Fruit fly (Drosophila melanogaster) whole organism, wandering third instar larva: ENCODE measurements around the gene CG11550.

ENCODE experiments used
- HLH106 ChIP-seq: fragments of 200-800 bp; optimal IDR thresholded peaks from 3 replicates; lab custom pipeline; 2019; ENCODE audit warnings: missing biosample characterization, mild to moderate bottlenecking, missing genetic modification characterization, moderate library complexity
- Hr83 ChIP-seq: fragments of 200-300 bp; sonication (Bioruptor generic); optimal IDR thresholded peaks from 2 replicates; lab custom pipeline; 2016; ENCODE audit warnings: missing biosample characterization, mild to moderate bottlenecking, missing genetic modification characterization, moderate library complexity; ENCODE audit not compliant: poor library complexity, severe bottlenecking
- Myc ChIP-seq: fragments of >200 bp; optimal IDR thresholded peaks from 2 replicates; lab custom pipeline; 2017
- OdsH ChIP-seq: fragments of 200-800 bp; sonication (Bioruptor generic); optimal IDR thresholded peaks from 2 replicates; lab custom pipeline; 2016; ENCODE audit warnings: missing biosample characterization, mild to moderate bottlenecking, missing genetic modification characterization
- Rel ChIP-seq, 2 experiments: fragments of 200-800 bp; sonication (Bioruptor generic) in 1 of 2; optimal IDR thresholded peaks; 2 replicates in 1 of 2; 3 replicates in 1 of 2; lab custom pipeline; 2016 to 2019; ENCODE audit warnings: mild to moderate bottlenecking in 2 of 2, missing biosample characterization in 2 of 2, missing genetic modification characterization in 2 of 2, moderate library complexity in 1 of 2
- dsf ChIP-seq: sonication (Bioruptor generic); optimal IDR thresholded peaks from 2 replicates; lab custom pipeline; 2016; ENCODE audit warnings: missing biosample characterization, missing genetic modification characterization, borderline replicate concordance
- fru ChIP-seq: fragments of 200-800 bp; sonication (Bioruptor generic); optimal IDR thresholded peaks from 3 replicates; lab custom pipeline; 2016; ENCODE audit warnings: missing biosample characterization, mild to moderate bottlenecking, missing genetic modification characterization
- jim ChIP-seq: fragments of 175-275, 200-325 bp; sonication (Bioruptor generic); optimal IDR thresholded peaks from 2 replicates; lab custom pipeline; 2016; ENCODE audit warnings: missing biosample characterization, mild to moderate bottlenecking, missing genetic modification characterization
- sv ChIP-seq: fragments of 200-800 bp; sonication (Bioruptor generic); optimal IDR thresholded peaks from 3 replicates; lab custom pipeline; 2016; ENCODE audit warnings: missing biosample characterization, missing genetic modification characterization
- tai ChIP-seq: sonication (Bioruptor generic); optimal IDR thresholded peaks from 2 replicates; lab custom pipeline; 2016; ENCODE audit warnings: missing biosample characterization, missing genetic modification characterization
- usp ChIP-seq: fragments of >200 bp; optimal IDR thresholded peaks from 2 replicates; lab custom pipeline; 2017; ENCODE audit warnings: missing biosample characterization, missing genetic modification characterization
- woc ChIP-seq: sonication (Bioruptor generic); optimal IDR thresholded peaks from 2 replicates; lab custom pipeline; 2016; ENCODE audit warnings: missing biosample characterization, mild to moderate bottlenecking, missing genetic modification characterization

- no peak for TF ChIP-seq dsf (GFP tag; lab: Kevin White, UChicago)
- no peak for TF ChIP-seq fru
- no peak for TF ChIP-seq Rel (GFP tag; optimal IDR thresholded peaks at IDR 0.05; lab: Kevin White, UChicago)
- no peak for TF ChIP-seq Rel (tag; optimal IDR thresholded peaks at IDR 0.05; lab: Kevin White, UChicago)
- TF ChIP-seq tai = no peak
- TF ChIP-seq OdsH = no peak
- no peak for TF ChIP-seq jim (GFP tag; lab: Kevin White, UChicago)
- no peak for TF ChIP-seq woc (GFP tag; lab: Kevin White, UChicago)
- TF ChIP-seq usp (GFP tag; lab: Kevin White, UChicago) = no peak
- no peak for TF ChIP-seq Myc
- TF ChIP-seq sv (GFP tag; lab: Kevin White, UChicago) = no peak
- no peak for TF ChIP-seq Hr83 (GFP tag; lab: Kevin White, UChicago)
- no peak for TF ChIP-seq HLH106 (tag; lab: Kevin White, UChicago)
Measured at dm6 chr3R:31672675-31673074, 7.0 kb downstream of the CG11550 start.
